Worm (Caenorhabditis elegans) whole organism, early embryonic: ENCODE data around the gene taap-1.

ENCODE experiments used
- B0310.2 ChIP-seq: sonication (generic microtip); optimal IDR thresholded peaks from 2 replicates; lab custom pipeline; 2016; ENCODE audit warnings: mild to moderate bottlenecking, missing genetic modification characterization, missing compliant biosample characterization
- aly-1 ChIP-seq: sonication (generic microtip); optimal IDR thresholded peaks from 2 replicates; lab custom pipeline; 2016; ENCODE audit warnings: missing genetic modification characterization, missing compliant biosample characterization
- ama-1 ChIP-seq: fragments of 150-350 bp; optimal IDR thresholded peaks from 2 replicates; lab custom pipeline; 2014
- ceh-36 ChIP-seq: sonication (generic microtip); optimal IDR thresholded peaks from 2 replicates; lab custom pipeline; 2016; ENCODE audit warnings: missing genetic modification characterization, inconsistent platforms, missing compliant biosample characterization
- ets-7 ChIP-seq: sonication (generic microtip); optimal IDR thresholded peaks from 2 replicates; lab custom pipeline; 2016; ENCODE audit warnings: missing genotype, missing genetic modification characterization, missing compliant biosample characterization
- flt-1 ChIP-seq: fragments of 200-800 bp; sonication (Bioruptor generic); IDR thresholded peaks from 2 replicates; pipeline ENCODE4 v1.3.6; 2022; ENCODE audit warnings: missing genetic modification characterization, missing compliant biosample characterization
- hmbx-1 ChIP-seq: sonication (generic microtip); optimal IDR thresholded peaks from 2 replicates; lab custom pipeline; 2016; ENCODE audit warnings: mild to moderate bottlenecking, missing genetic modification characterization, missing compliant biosample characterization
- scrt-1 ChIP-seq: fragments of 200-800 bp; sonication (Bioruptor generic); IDR thresholded peaks from 2 replicates; pipeline ENCODE4 v1.3.6; 2022; ENCODE audit warnings: missing genetic modification characterization, missing compliant biosample characterization
- sea-1 ChIP-seq: fragments of 200-800 bp; sonication (Bioruptor generic); conservative IDR thresholded peaks from 2 replicates; pipeline ENCODE4 v1.3.6; 2022; ENCODE audit warnings: missing genetic modification characterization, missing compliant biosample characterization
- tbx-11 ChIP-seq: fragments of 200-800 bp; sonication (Bioruptor generic); IDR thresholded peaks from 2 replicates; pipeline ENCODE4 v1.3.6; 2022; ENCODE audit warnings: missing genetic modification characterization, missing compliant biosample characterization

- TF ChIP-seq ama-1 (lab: Kevin White, UChicago) (no peak), sea-1 (GFP tag; lab: Robert Waterston, UW) (no peak), aly-1 (tag; lab: Kevin White, UChicago) (no peak), scrt-1 (GFP tag; lab: Robert Waterston, UW) (no peak), ets-7 (no peak), hmbx-1 (tag; lab: Kevin White, UChicago) (no peak), tbx-11 (GFP tag; lab: Robert Waterston, UW) (no peak), ceh-36 (tag; lab: Kevin White, UChicago) (no peak), B0310.2 (tag; lab: Kevin White, UChicago) (no peak), flt-1 (no peak)
Observed at ce11 chrII:8454513-8454912, 29.2 kb downstream of the taap-1 start, which contains the start of gene F22B5.5.
